Fruit fly (Drosophila melanogaster) whole organism, embryonic: ENCODE data around the gene Mrgn1.

Experiments
- B-H2 ChIP-seq: fragments of 200-800 bp; sonication (Bioruptor generic); optimal IDR thresholded peaks from 2 replicates; lab custom pipeline; 2018; ENCODE audit warnings: missing biosample characterization, mild to moderate bottlenecking, missing genetic modification characterization
- Bdp1 ChIP-seq: fragments of 200-800 bp; sonication (Bioruptor generic); optimal IDR thresholded peaks from 3 replicates; lab custom pipeline; 2016; ENCODE audit warnings: missing biosample characterization, missing genetic modification characterization
- CG13123 ChIP-seq: fragments of 200-800 bp; sonication (Bioruptor generic); optimal IDR thresholded peaks from 2 replicates; lab custom pipeline; 2016; ENCODE audit warnings: missing biosample characterization, missing genetic modification characterization
- CG15514 ChIP-seq: fragments of 200-800 bp; sonication (Bioruptor generic); optimal IDR thresholded peaks from 3 replicates; lab custom pipeline; 2017; ENCODE audit warnings: missing biosample characterization, missing genetic modification characterization, mild to moderate bottlenecking, moderate library complexity, missing genetic modification reagents
- CG17385 ChIP-seq: fragments of 200-800 bp; sonication (Bioruptor generic); optimal IDR thresholded peaks from 3 replicates; lab custom pipeline; 2018; ENCODE audit warnings: missing biosample characterization, mild to moderate bottlenecking, missing genetic modification characterization
- CG2199 ChIP-seq: fragments of 200-800 bp; sonication (Bioruptor generic); IDR thresholded peaks from 3 replicates; pipeline ENCODE4 v1.3.6; 2022; ENCODE audit warnings: missing biosample characterization, missing genetic modification characterization
- CG34376 ChIP-seq: fragments of 200-800 bp; sonication (Bioruptor generic); optimal IDR thresholded peaks from 2 replicates; lab custom pipeline; 2018; ENCODE audit warnings: missing biosample characterization, mild to moderate bottlenecking, missing genetic modification characterization
- CG3995 ChIP-seq: fragments of 200-800 bp; sonication (Bioruptor generic); optimal IDR thresholded peaks from 3 replicates; lab custom pipeline; 2016; ENCODE audit warnings: missing biosample characterization, missing genetic modification characterization
- CG4617 ChIP-seq: fragments of 200-800 bp; sonication (Bioruptor generic); optimal IDR thresholded peaks from 3 replicates; lab custom pipeline; 2016; ENCODE audit warnings: missing biosample characterization, missing genetic modification characterization, borderline replicate concordance
- CG7271 ChIP-seq: fragments of 200-800 bp; sonication (Bioruptor generic); optimal IDR thresholded peaks from 2 replicates; lab custom pipeline; 2018; ENCODE audit warnings: missing biosample characterization, mild to moderate bottlenecking, missing genetic modification characterization, moderate library complexity
- ERR ChIP-seq: fragments of 200-800 bp; sonication (Bioruptor generic); optimal IDR thresholded peaks from 2 replicates; lab custom pipeline; 2016; ENCODE audit warnings: missing biosample characterization, missing genetic modification characterization
- Elba2 ChIP-seq: fragments of 200-800 bp; sonication (Bioruptor generic); optimal IDR thresholded peaks from 3 replicates; lab custom pipeline; 2016; ENCODE audit warnings: missing biosample characterization, missing genetic modification characterization
- Ets65A ChIP-seq: fragments of 200-800 bp; sonication (Bioruptor generic); peaks from one replicate; lab custom pipeline; 2016; ENCODE audit warnings: missing biosample characterization, missing genetic modification characterization
- Fer3 ChIP-seq: fragments of 200-800 bp; sonication (Bioruptor generic); optimal IDR thresholded peaks from 2 replicates; lab custom pipeline; 2018; ENCODE audit warnings: missing biosample characterization, mild to moderate bottlenecking, missing genetic modification characterization, moderate library complexity
- GATAe ChIP-seq: fragments of 200-800 bp; sonication (Bioruptor generic); conservative IDR thresholded peaks from 2 replicates; pipeline ENCODE4 v1.3.6; 2022; ENCODE audit warnings: missing biosample characterization, missing genetic modification characterization
- Hr3 ChIP-seq: fragments of 200-800 bp; sonication (Bioruptor generic); optimal IDR thresholded peaks from 3 replicates; lab custom pipeline; 2016; ENCODE audit warnings: missing biosample characterization, missing genetic modification characterization
- MTF-1 ChIP-seq: fragments of 200-800 bp; sonication (Bioruptor generic); optimal IDR thresholded peaks from 2 replicates; lab custom pipeline; 2018; ENCODE audit warnings: missing biosample characterization, mild to moderate bottlenecking, missing genetic modification characterization, borderline replicate concordance
- Opbp ChIP-seq: fragments of 200-800 bp; sonication (Bioruptor generic); IDR thresholded peaks from 3 replicates; pipeline ENCODE4 v1.3.6; 2022; ENCODE audit warnings: missing biosample characterization, missing genetic modification characterization; ENCODE audit not compliant: partially characterized antibody
- Vsx1 ChIP-seq: fragments of 200-800 bp; sonication (Bioruptor generic); optimal IDR thresholded peaks from 2 replicates; lab custom pipeline; 2017; ENCODE audit warnings: missing biosample characterization, mild to moderate bottlenecking, missing genetic modification characterization, missing genetic modification reagents
- ap ChIP-seq: fragments of 200-800 bp; sonication (Bioruptor generic); IDR thresholded peaks from 2 replicates; pipeline ENCODE4 v1.3.6; 2022; ENCODE audit warnings: missing biosample characterization, missing genetic modification characterization
- corto ChIP-seq: fragments of 200-800 bp; sonication (Bioruptor generic); optimal IDR thresholded peaks from 2 replicates; lab custom pipeline; 2016; ENCODE audit warnings: missing biosample characterization, mild to moderate bottlenecking, missing genetic modification characterization, moderate library complexity
- crc ChIP-seq: fragments of 200-800 bp; sonication (Bioruptor generic); optimal IDR thresholded peaks from 2 replicates; lab custom pipeline; 2016; ENCODE audit warnings: missing biosample characterization, missing genetic modification characterization
- disco-r ChIP-seq: fragments of 200-800 bp; sonication (Bioruptor generic); optimal IDR thresholded peaks from 2 replicates; lab custom pipeline; 2016; ENCODE audit warnings: missing biosample characterization, missing genetic modification characterization
- dmrt11E ChIP-seq: fragments of 200-800 bp; sonication (Bioruptor generic); optimal IDR thresholded peaks from 3 replicates; lab custom pipeline; 2018; ENCODE audit warnings: missing biosample characterization, mild to moderate bottlenecking, missing genetic modification characterization, moderate library complexity
- fd3F ChIP-seq: fragments of 200-800 bp; sonication (Bioruptor generic); optimal IDR thresholded peaks from 2 replicates; lab custom pipeline; 2018; ENCODE audit warnings: missing biosample characterization, mild to moderate bottlenecking, missing genetic modification characterization, moderate library complexity
- gfzf ChIP-seq: fragments of 200-800 bp; sonication (Bioruptor generic); optimal IDR thresholded peaks from 2 replicates; lab custom pipeline; 2016; ENCODE audit warnings: missing biosample characterization, mild to moderate bottlenecking, missing genetic modification characterization, moderate library complexity
- grn ChIP-seq: fragments of 200-800 bp; sonication (Bioruptor generic); optimal IDR thresholded peaks from 3 replicates; lab custom pipeline; 2017; ENCODE audit warnings: missing biosample characterization, missing genetic modification characterization
- hkb ChIP-seq, 2 experiments: fragments of 200-800 bp in 1 of 2; fragments of >200 bp in 1 of 2; sonication (Bioruptor generic) in 1 of 2; IDR thresholded peaks in 1 of 2; optimal IDR thresholded peaks in 1 of 2; 2 replicates each; pipeline versions ENCODE4 v1.3.6 to Lab custom; 2017 to 2022; ENCODE audit warnings: missing biosample characterization in 1 of 2, missing genetic modification characterization in 1 of 2
- ind ChIP-seq: fragments of 200-800 bp; sonication (Bioruptor generic); optimal IDR thresholded peaks from 3 replicates; lab custom pipeline; 2016; ENCODE audit warnings: missing biosample characterization, missing genetic modification characterization
- nau ChIP-seq: fragments of 200-800 bp; sonication (Bioruptor generic); optimal IDR thresholded peaks from 3 replicates; lab custom pipeline; 2017; ENCODE audit warnings: missing biosample characterization, mild to moderate bottlenecking, missing genetic modification characterization, missing genetic modification reagents
- pb ChIP-seq: fragments of 200-800 bp; sonication (Bioruptor generic); optimal IDR thresholded peaks from 3 replicates; lab custom pipeline; 2016; ENCODE audit warnings: missing biosample characterization, missing genetic modification characterization
- prd ChIP-seq, 3 experiments: fragments of >200 bp in 2 of 3; fragments of 200-800 bp in 1 of 3; sonication (Bioruptor generic) in 1 of 3; optimal IDR thresholded peaks in 2 of 3; IDR thresholded peaks in 1 of 3; 2 replicates in 2 of 3; 3 replicates in 1 of 3; pipeline versions ENCODE4 v1.3.6 to Lab custom; 2017 to 2022; ENCODE audit warnings: missing biosample characterization in 1 of 3, missing genetic modification characterization in 1 of 3
- psq ChIP-seq: fragments of 200-800 bp; sonication (Bioruptor generic); optimal IDR thresholded peaks from 2 replicates; lab custom pipeline; 2017; ENCODE audit warnings: missing biosample characterization, missing genetic modification characterization
- sc ChIP-seq, 3 experiments: fragments of >200 bp in 2 of 3; fragments of 200-800 bp in 1 of 3; sonication (Bioruptor generic) in 1 of 3; optimal IDR thresholded peaks; 2 replicates in 2 of 3; 3 replicates in 1 of 3; lab custom pipeline; 2017; ENCODE audit warnings: mild to moderate bottlenecking in 1 of 3, missing biosample characterization in 1 of 3, missing genetic modification characterization in 1 of 3, missing genetic modification reagents in 1 of 3
- wek ChIP-seq: fragments of 200-800 bp; sonication (Bioruptor generic); optimal IDR thresholded peaks from 3 replicates; lab custom pipeline; 2018; ENCODE audit warnings: missing biosample characterization, mild to moderate bottlenecking, missing genetic modification characterization, moderate library complexity
- zfh1 ChIP-seq: fragments of 200-800 bp; sonication (Bioruptor generic); IDR thresholded peaks from 3 replicates; pipeline ENCODE4 v1.3.6; 2022; ENCODE audit warnings: missing biosample characterization, missing genetic modification characterization

Gene Mrgn1

dm6 chrX:13717982-13718402 is 3.8 kb downstream of the Mrgn1 start, which contains the start of gene Nadsyn (continued):
- TF ChIP-seq sc (optimal IDR thresholded peaks at IDR 0.05; lab: Kevin White, UChicago) (no peak), sc (GFP tag; optimal IDR thresholded peaks at IDR 0.05; lab: Kevin White, UChicago) (no peak), MTF-1 (GFP tag; lab: Kevin White, UChicago) (no peak), fd3F (GFP tag; lab: Kevin White, UChicago) (no peak), crc (no peak), dmrt11E (tag; lab: Kevin White, UChicago) (no peak), ap (GFP tag; lab: Robert Waterston, UW) (no peak), hkb (optimal IDR thresholded peaks at IDR 0.05; lab: Kevin White, UChicago) (no peak), hkb (GFP tag; IDR thresholded peaks at IDR 0.05; lab: Robert Waterston, UW) (no peak), ind (GFP tag; lab: Kevin White, UChicago) (no peak), psq (GFP tag; lab: Kevin White, UChicago) (no peak), Opbp (GFP tag; lab: Robert Waterston, UW) (peak; percentile 84), CG4617 (GFP tag; lab: Kevin White, UChicago) (peak; percentile 14), Fer3 (tag; lab: Kevin White, UChicago) (no peak), nau (GFP tag; lab: Kevin White, UChicago) (no peak), CG3995 (GFP tag; lab: Kevin White, UChicago) (peak; percentile 73), CG34376 (GFP tag; lab: Kevin White, UChicago) (no peak), wek (no peak), B-H2 (GFP tag; lab: Kevin White, UChicago) (no peak), Vsx1 (no peak), gfzf (GFP tag; lab: Kevin White, UChicago) (no peak), pb (GFP tag; lab: Kevin White, UChicago) (no peak), grn (no peak), prd (optimal IDR thresholded peaks at IDR 0.05; lab: Kevin White, UChicago) (no peak), prd (GFP tag; IDR thresholded peaks at IDR 0.05; lab: Robert Waterston, UW) (no peak), Hr3 (GFP tag; lab: Kevin White, UChicago) (no peak), disco-r (GFP tag; lab: Kevin White, UChicago) (no peak), CG7271 (tag; lab: Kevin White, UChicago) (no peak), CG2199 (GFP tag; lab: Robert Waterston, UW) (no peak), CG13123 (GFP tag; lab: Kevin White, UChicago) (no peak), Bdp1 (GFP tag; lab: Kevin White, UChicago) (no peak), Elba2 (GFP tag; lab: Kevin White, UChicago) (peak; percentile 76), CG17385 (GFP tag; lab: Kevin White, UChicago) (no peak), CG15514 (GFP tag; lab: Kevin White, UChicago) (peak; percentile 39), corto (GFP tag; lab: Kevin White, UChicago) (no peak), ERR (GFP tag; lab: Kevin White, UChicago) (no peak)

dm6 chrX:13699666-13700065 is 22.1 kb downstream of the Mrgn1 start:
- TF ChIP-seq GATAe (GFP tag; lab: Robert Waterston, UW), result no peak
- peak; percentile 69 for TF ChIP-seq Ets65A (GFP tag; lab: Kevin White, UChicago)
- no peak for TF ChIP-seq zfh1 (GFP tag; lab: Robert Waterston, UW)
